Worm (Caenorhabditis elegans) whole organism, L4/young adult: ENCODE measurements around the gene sdc-1.

ENCODE experiments used
- W03F9.2 ChIP-seq: fragments of 150-350 bp; optimal IDR thresholded peaks from 2 replicates; lab custom pipeline; 2014; ENCODE audit warnings: missing biosample characterization, missing genetic modification characterization
- dao-5 ChIP-seq: sonication (generic microtip); optimal IDR thresholded peaks from 2 replicates; lab custom pipeline; 2016; ENCODE audit warnings: missing genotype, missing genetic modification characterization, moderate library complexity, missing compliant biosample characterization

DNA sequence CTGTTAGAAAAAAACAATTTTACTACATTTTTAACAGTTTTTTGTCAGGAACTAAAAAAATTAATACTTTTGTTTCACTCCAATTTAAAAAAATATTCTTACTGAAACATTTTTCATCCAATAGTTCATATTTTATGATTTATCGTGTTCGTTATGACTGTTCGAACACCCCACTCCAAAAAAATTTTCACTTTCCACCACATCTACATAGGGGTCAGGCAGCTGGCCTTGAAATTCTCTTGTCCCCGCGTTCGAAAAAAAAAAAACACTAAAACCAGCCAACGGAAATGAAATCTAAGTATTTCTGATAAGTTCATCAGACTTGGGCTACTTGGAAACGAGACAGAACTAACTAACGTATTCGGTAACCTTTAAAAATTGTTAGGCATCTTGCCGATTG, 30.6 kb downstream of the sdc-1 start, which contains the start of gene twk-22:
- TF ChIP-seq W03F9.2 (tag; lab: Kevin White, UChicago) (no peak), dao-5 (no peak)
